Worm (Caenorhabditis elegans) whole organism, early embryonic: ENCODE data around the gene H09F14.1.

Experiments
- B0310.2 ChIP-seq: sonication (generic microtip); optimal IDR thresholded peaks from 2 replicates; lab custom pipeline; 2016; ENCODE audit warnings: mild to moderate bottlenecking, missing genetic modification characterization, missing compliant biosample characterization
- F13C5.2 ChIP-seq: sonication (generic microtip); optimal IDR thresholded peaks from 2 replicates; lab custom pipeline; 2017; ENCODE audit warnings: mild to moderate bottlenecking, missing genetic modification characterization, inconsistent platforms, missing compliant biosample characterization
- aly-1 ChIP-seq: sonication (generic microtip); optimal IDR thresholded peaks from 2 replicates; lab custom pipeline; 2016; ENCODE audit warnings: missing genetic modification characterization, missing compliant biosample characterization
- ceh-13 ChIP-seq: fragments of 200-800 bp; sonication (Bioruptor generic); optimal IDR thresholded peaks from 2 replicates; lab custom pipeline; 2018; ENCODE audit warnings: mild to moderate bottlenecking, missing genetic modification characterization, missing compliant biosample characterization
- ceh-36 ChIP-seq: sonication (generic microtip); optimal IDR thresholded peaks from 2 replicates; lab custom pipeline; 2016; ENCODE audit warnings: missing genetic modification characterization, inconsistent platforms, missing compliant biosample characterization
- ets-7 ChIP-seq: sonication (generic microtip); optimal IDR thresholded peaks from 2 replicates; lab custom pipeline; 2016; ENCODE audit warnings: missing genotype, missing genetic modification characterization, missing compliant biosample characterization
- flt-1 ChIP-seq: fragments of 200-800 bp; sonication (Bioruptor generic); IDR thresholded peaks from 2 replicates; pipeline ENCODE4 v1.3.6; 2022; ENCODE audit warnings: missing genetic modification characterization, missing compliant biosample characterization
- hmbx-1 ChIP-seq: sonication (generic microtip); optimal IDR thresholded peaks from 2 replicates; lab custom pipeline; 2016; ENCODE audit warnings: mild to moderate bottlenecking, missing genetic modification characterization, missing compliant biosample characterization
- hmg-4 ChIP-seq: fragments of 200-800 bp; sonication (Bioruptor generic); optimal IDR thresholded peaks from 2 replicates; lab custom pipeline; 2018; ENCODE audit warnings: mild to moderate bottlenecking, missing genetic modification characterization, missing compliant biosample characterization
- hnd-1 ChIP-seq: sonication (generic microtip); optimal IDR thresholded peaks from 2 replicates; lab custom pipeline; 2016; ENCODE audit warnings: missing genetic modification characterization, missing compliant biosample characterization
- pes-1 ChIP-seq: fragments of 200-800 bp; sonication (Bioruptor generic); IDR thresholded peaks from 2 replicates; pipeline ENCODE4 v1.3.6; 2022; ENCODE audit warnings: missing genetic modification reagents, missing genetic modification characterization, missing compliant biosample characterization
- scrt-1 ChIP-seq: fragments of 200-800 bp; sonication (Bioruptor generic); IDR thresholded peaks from 2 replicates; pipeline ENCODE4 v1.3.6; 2022; ENCODE audit warnings: missing genetic modification characterization, missing compliant biosample characterization
- sea-1 ChIP-seq: fragments of 200-800 bp; sonication (Bioruptor generic); conservative IDR thresholded peaks from 2 replicates; pipeline ENCODE4 v1.3.6; 2022; ENCODE audit warnings: missing genetic modification characterization, missing compliant biosample characterization
- tbx-11 ChIP-seq: fragments of 200-800 bp; sonication (Bioruptor generic); IDR thresholded peaks from 2 replicates; pipeline ENCODE4 v1.3.6; 2022; ENCODE audit warnings: missing genetic modification characterization, missing compliant biosample characterization
- tbx-37 ChIP-seq: fragments of 200-800 bp; sonication (Bioruptor generic); conservative IDR thresholded peaks from 2 replicates; pipeline ENCODE4 v1.3.6; 2022; ENCODE audit warnings: missing genetic modification reagents, missing genetic modification characterization, missing compliant biosample characterization
- tra-4 ChIP-seq: sonication (generic microtip); optimal IDR thresholded peaks from 2 replicates; lab custom pipeline; 2017; ENCODE audit warnings: missing genetic modification characterization, missing compliant biosample characterization

Gene H09F14.1

ce11 chrV:10572614-10573013 lies 42.8 kb downstream of the H09F14.1 start, which contains the start of gene del-6:
Gene del-6 (plus strand): TSS chrV:10572914.
- TF ChIP-seq B0310.2 (tag; lab: Kevin White, UChicago) = no peak

- TF ChIP-seq scrt-1 (GFP tag; lab: Robert Waterston, UW) (no peak), aly-1 (no peak), hnd-1 (no peak), tbx-37 (no peak), F13C5.2 (no peak)
Measured at ce11 chrV:10571523-10571922, 43.9 kb downstream of the H09F14.1 start.

- TF ChIP-seq hmg-4 (GFP tag; lab: Kevin White, UChicago) = no peak
- no peak for TF ChIP-seq B0310.2 (tag; lab: Kevin White, UChicago)
- no peak for TF ChIP-seq F13C5.2
- no peak for TF ChIP-seq tra-4 (tag; lab: Kevin White, UChicago)
- no peak for TF ChIP-seq pes-1 (GFP tag; lab: Robert Waterston, UW)
- TF ChIP-seq hmbx-1 (tag; lab: Kevin White, UChicago) = no peak
- TF ChIP-seq ets-7 (tag; lab: Kevin White, UChicago) = no peak
- TF ChIP-seq tbx-11 (GFP tag; lab: Robert Waterston, UW) = no peak
- no peak for TF ChIP-seq hnd-1
- TF ChIP-seq tbx-37 = no peak
- TF ChIP-seq scrt-1 (GFP tag; lab: Robert Waterston, UW) = no peak
- TF ChIP-seq ceh-13 (GFP tag; lab: Kevin White, UChicago) = no peak
Measured at ce11 chrV:10568496-10568895, 46.9 kb downstream of the H09F14.1 start.

ce11 chrV:10564830-10565365 lies 50.5 kb downstream of the H09F14.1 start, which contains the start of gene cat-4:
Gene cat-4 (plus strand): TSS chrV:10564880.
- TF ChIP-seq ceh-36 (tag; lab: Kevin White, UChicago) (no peak), ets-7 (tag; lab: Kevin White, UChicago) (no peak), pes-1 (GFP tag; lab: Robert Waterston, UW) (no peak)

- no peak for TF ChIP-seq ceh-36 (tag; lab: Kevin White, UChicago)
- TF ChIP-seq flt-1 = no peak
Measured at ce11 chrV:10564140-10564539, 51.3 kb downstream of the H09F14.1 start.

- TF ChIP-seq sea-1 (GFP tag; lab: Robert Waterston, UW) (no peak), ceh-13 (GFP tag; lab: Kevin White, UChicago) (no peak), hnd-1 (no peak), tbx-37 (no peak), B0310.2 (tag; lab: Kevin White, UChicago) (no peak), tbx-11 (GFP tag; lab: Robert Waterston, UW) (no peak), pes-1 (GFP tag; lab: Robert Waterston, UW) (no peak), tra-4 (tag; lab: Kevin White, UChicago) (no peak), F13C5.2 (no peak), aly-1 (no peak), ceh-36 (tag; lab: Kevin White, UChicago) (no peak)
Measured at ce11 chrV:10562817-10563216, 52.6 kb downstream of the H09F14.1 start.
